Worm (Caenorhabditis elegans) whole organism, late embryonic: ENCODE data around the gene cest-1.1.
A peak's percentile ranks its signal among the peaks of the same experiment; 100 is the strongest.

Experiments used
- C08G9.2 ChIP-seq: sonication (generic microtip); optimal IDR thresholded peaks from 2 replicates; lab custom pipeline; 2016; ENCODE audit warnings: mild to moderate bottlenecking, missing genetic modification characterization, moderate library complexity, missing compliant biosample characterization
- C38D4.7 ChIP-seq: fragments of 200-800 bp; sonication (Bioruptor generic); optimal IDR thresholded peaks from 2 replicates; lab custom pipeline; 2018; ENCODE audit warnings: mild to moderate bottlenecking, missing genetic modification characterization, moderate library complexity, missing compliant biosample characterization
- F13H6.1 ChIP-seq: sonication (generic microtip); optimal IDR thresholded peaks from 2 replicates; lab custom pipeline; 2016; ENCODE audit warnings: missing genetic modification characterization, missing compliant biosample characterization
- K02D7.2 ChIP-seq: sonication (generic microtip); optimal IDR thresholded peaks from 2 replicates; lab custom pipeline; 2017; ENCODE audit warnings: mild to moderate bottlenecking, missing genetic modification characterization, missing compliant biosample characterization
- K09A11.1 ChIP-seq: sonication (generic microtip); optimal IDR thresholded peaks from 2 replicates; lab custom pipeline; 2017; ENCODE audit warnings: antibody characterized with exemption, mild to moderate bottlenecking, missing genetic modification characterization, missing compliant biosample characterization; ENCODE audit not compliant: insufficient read depth
- ceh-19 ChIP-seq: fragments of 200-800 bp; sonication (Bioruptor generic); optimal IDR thresholded peaks from 2 replicates; lab custom pipeline; 2018; ENCODE audit warnings: mild to moderate bottlenecking, missing genetic modification characterization, missing compliant biosample characterization
- ceh-24 ChIP-seq: sonication (generic microtip); optimal IDR thresholded peaks from 2 replicates; lab custom pipeline; 2016; ENCODE audit warnings: mild to moderate bottlenecking, missing genetic modification characterization, missing compliant biosample characterization
- ceh-31 ChIP-seq: sonication (generic microtip); optimal IDR thresholded peaks from 2 replicates; lab custom pipeline; 2016; ENCODE audit warnings: missing genetic modification characterization, missing compliant biosample characterization
- ceh-45 ChIP-seq: fragments of 200-800 bp; sonication (Bioruptor generic); IDR thresholded peaks from 2 replicates; pipeline ENCODE4 v1.3.6; 2022; ENCODE audit warnings: missing genetic modification reagents, missing genetic modification characterization, missing compliant biosample characterization
- ceh-48 ChIP-seq: sonication (generic microtip); optimal IDR thresholded peaks from 2 replicates; lab custom pipeline; 2016; ENCODE audit warnings: missing genetic modification characterization, inconsistent platforms, missing compliant biosample characterization
- ceh-6 ChIP-seq: fragments of 200-800 bp; sonication (Bioruptor generic); optimal IDR thresholded peaks from 2 replicates; lab custom pipeline; 2018; ENCODE audit warnings: mild to moderate bottlenecking, missing genetic modification characterization, missing compliant biosample characterization
- ceh-9 ChIP-seq: sonication (generic microtip); optimal IDR thresholded peaks from 2 replicates; lab custom pipeline; 2016; ENCODE audit warnings: mild to moderate bottlenecking, missing genetic modification characterization, inconsistent platforms, missing compliant biosample characterization
- elt-2 ChIP-seq: sonication (generic microtip); optimal IDR thresholded peaks from 2 replicates; lab custom pipeline; 2016; ENCODE audit warnings: missing genetic modification reagents, missing genetic modification characterization, missing compliant biosample characterization
- elt-4 ChIP-seq: sonication (generic microtip); optimal IDR thresholded peaks from 2 replicates; lab custom pipeline; 2016; ENCODE audit warnings: missing genetic modification characterization, missing compliant biosample characterization
- ets-4 ChIP-seq: sonication (generic microtip); optimal IDR thresholded peaks from 2 replicates; lab custom pipeline; 2016; ENCODE audit warnings: missing genetic modification characterization, missing compliant biosample characterization
- eyg-1 ChIP-seq: sonication (generic microtip); optimal IDR thresholded peaks from 2 replicates; lab custom pipeline; 2016; ENCODE audit warnings: missing genotype, missing genetic modification characterization, missing compliant biosample characterization
- fax-1 ChIP-seq: sonication (generic microtip); optimal IDR thresholded peaks from 2 replicates; lab custom pipeline; 2016; ENCODE audit warnings: missing genotype, missing genetic modification characterization, missing compliant biosample characterization
- fkh-10 ChIP-seq: fragments of 150-350 bp; optimal IDR thresholded peaks from 2 replicates; lab custom pipeline; 2014; ENCODE audit warnings: missing biosample characterization, missing genetic modification reagents, missing genetic modification characterization
- hlh-30 ChIP-seq: sonication (generic microtip); optimal IDR thresholded peaks from 2 replicates; lab custom pipeline; 2017; ENCODE audit warnings: antibody characterized with exemption, missing genetic modification characterization, missing compliant biosample characterization; ENCODE audit not compliant: insufficient read depth
- hlh-6 ChIP-seq: sonication (generic microtip); optimal IDR thresholded peaks from 2 replicates; lab custom pipeline; 2016; ENCODE audit warnings: missing genotype, missing genetic modification characterization, missing compliant biosample characterization
- mec-3 ChIP-seq: sonication (generic microtip); optimal IDR thresholded peaks from 2 replicates; lab custom pipeline; 2016; ENCODE audit warnings: borderline replicate concordance, missing genetic modification characterization, missing compliant biosample characterization
- nhr-11 ChIP-seq: fragments of 150-350 bp; optimal IDR thresholded peaks from 2 replicates; lab custom pipeline; 2014; ENCODE audit warnings: missing biosample characterization, missing genetic modification characterization
- nhr-232 ChIP-seq: sonication (generic microtip); optimal IDR thresholded peaks from 2 replicates; lab custom pipeline; 2016; ENCODE audit warnings: missing genetic modification characterization, missing compliant biosample characterization
- odd-2 ChIP-seq: sonication (generic microtip); optimal IDR thresholded peaks from 2 replicates; lab custom pipeline; 2017; ENCODE audit warnings: antibody characterized with exemption, mild to moderate bottlenecking, missing genetic modification characterization, missing compliant biosample characterization
- pat-9 ChIP-seq: fragments of 200-800 bp; sonication (Bioruptor generic); optimal IDR thresholded peaks from 2 replicates; lab custom pipeline; 2018; ENCODE audit warnings: mild to moderate bottlenecking, missing genetic modification characterization, moderate library complexity, missing compliant biosample characterization
- pax-1 ChIP-seq: fragments of 150-350 bp; optimal IDR thresholded peaks from 2 replicates; lab custom pipeline; 2014; ENCODE audit warnings: missing biosample characterization, missing genetic modification characterization
- pha-2 ChIP-seq: sonication (generic microtip); optimal IDR thresholded peaks from 2 replicates; lab custom pipeline; 2017; ENCODE audit warnings: mild to moderate bottlenecking, missing genetic modification characterization, missing compliant biosample characterization
- pha-4 ChIP-seq: fragments of 150-350 bp; optimal IDR thresholded peaks from 2 replicates; lab custom pipeline; 2018; ENCODE audit warnings: missing biosample characterization, missing genetic modification reagents, missing genetic modification characterization
- pqm-1 ChIP-seq: sonication (generic microtip); optimal IDR thresholded peaks from 2 replicates; lab custom pipeline; 2016; ENCODE audit warnings: missing genetic modification characterization, missing compliant biosample characterization
- pros-1 ChIP-seq: fragments of 150-350 bp; optimal IDR thresholded peaks from 2 replicates; lab custom pipeline; 2014; ENCODE audit warnings: missing biosample characterization, missing genetic modification reagents, missing genetic modification characterization
- sdc-2 ChIP-seq: sonication (generic microtip); optimal IDR thresholded peaks from 2 replicates; lab custom pipeline; 2016; ENCODE audit warnings: missing genotype, missing genetic modification characterization, missing compliant biosample characterization
- tbx-7 ChIP-seq: sonication (generic microtip); optimal IDR thresholded peaks from 2 replicates; lab custom pipeline; 2016; ENCODE audit warnings: missing genotype, missing genetic modification characterization, missing compliant biosample characterization
- unc-42 ChIP-seq: sonication (generic microtip); optimal IDR thresholded peaks from 2 replicates; lab custom pipeline; 2016; ENCODE audit warnings: missing genotype, missing genetic modification characterization, missing compliant biosample characterization
- unc-55 ChIP-seq: sonication (generic microtip); optimal IDR thresholded peaks from 2 replicates; lab custom pipeline; 2017; ENCODE audit warnings: missing biosample characterization, missing genetic modification reagents, missing genetic modification characterization
- unc-86 ChIP-seq: sonication (generic microtip); optimal IDR thresholded peaks from 2 replicates; lab custom pipeline; 2016; ENCODE audit warnings: missing genetic modification characterization, missing compliant biosample characterization
- ztf-16 ChIP-seq: sonication (generic microtip); optimal IDR thresholded peaks from 2 replicates; lab custom pipeline; 2017; ENCODE audit warnings: missing genetic modification characterization, missing compliant biosample characterization

cest-1.1 gene

DNA sequence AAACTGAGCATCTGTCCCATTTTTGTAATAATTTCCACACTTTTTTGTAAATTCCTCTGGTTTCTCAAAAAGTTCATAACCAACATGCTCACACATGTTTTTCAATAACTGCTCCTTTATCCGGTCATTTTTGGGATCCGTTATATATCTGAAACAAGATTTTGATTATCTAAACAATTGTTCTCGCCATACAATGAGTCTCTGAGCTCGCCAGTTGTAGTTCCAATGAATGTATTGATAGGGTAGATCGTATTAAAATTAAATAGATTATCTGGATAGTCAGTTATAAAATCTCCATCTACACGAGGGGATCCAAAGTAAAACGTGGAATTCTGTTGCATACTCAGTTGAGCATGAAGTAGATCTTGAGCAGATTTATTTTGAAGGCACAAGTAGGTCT lies 10.0 kb upstream of the cest-1.1 start:
- no peak for TF ChIP-seq unc-55
- TF ChIP-seq odd-2 (tag; lab: Kevin White, UChicago): no peak
- no peak for TF ChIP-seq fkh-10 (GFP tag; lab: Kevin White, UChicago)
- TF ChIP-seq pha-2 (tag; lab: Kevin White, UChicago): no peak
- no peak for TF ChIP-seq K09A11.1 (tag; lab: Kevin White, UChicago)
- TF ChIP-seq ceh-45 (GFP tag; lab: Robert Waterston, UW): no peak
- TF ChIP-seq ceh-24 (tag; lab: Kevin White, UChicago): no peak
- TF ChIP-seq unc-86 (tag; lab: Kevin White, UChicago): no peak
- TF ChIP-seq ztf-16: no peak

ce11 chrV:14175216-14175615 lies 8.7 kb upstream of the cest-1.1 start, which contains the start of gene cest-2.2:
Gene cest-2.2 (minus strand): TSS chrV:14175355.
- TF ChIP-seq ceh-31: no peak
- TF ChIP-seq elt-4 (tag; lab: Kevin White, UChicago): no peak
- TF ChIP-seq elt-2 (tag; lab: Kevin White, UChicago): peak; percentile 55

ce11 chrV:14171284-14171683 lies 4.8 kb upstream of the cest-1.1 start, which contains the start of gene cest-2.1:
Gene cest-2.1 (minus strand): TSS chrV:14171481.
- TF ChIP-seq ztf-16 (no peak), pha-4 (no peak), pros-1 (tag; lab: Kevin White, UChicago) (no peak), F13H6.1 (tag; lab: Kevin White, UChicago) (no peak), nhr-11 (no peak), pqm-1 (tag; lab: Kevin White, UChicago) (no peak), K02D7.2 (no peak)

DNA sequence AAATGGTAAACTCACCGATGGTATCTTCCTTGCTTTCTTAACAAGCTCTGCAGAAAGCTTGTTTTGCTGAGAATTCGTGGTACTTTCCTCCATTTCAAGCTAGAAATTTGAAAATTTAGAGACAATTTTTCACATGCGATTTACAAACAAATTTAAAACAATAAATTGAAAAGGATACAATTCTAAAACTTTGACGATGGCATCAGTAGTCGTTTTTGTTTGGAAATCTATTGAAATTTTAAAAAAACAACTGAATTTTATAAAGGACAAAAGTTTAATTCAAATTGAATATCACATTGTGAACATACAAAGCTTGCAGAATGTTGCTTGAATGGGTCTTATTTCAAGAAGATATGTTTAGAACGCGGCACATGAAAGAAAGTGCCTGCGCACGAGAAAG lies 1.1 kb upstream of the cest-1.1 start, which contains the start of gene ocam-1:
Gene ocam-1 (minus strand): TSS at position 101 of the 400 bp plus-strand sequence.
- TF ChIP-seq nhr-11 (no peak), fax-1 (tag; lab: Kevin White, UChicago) (no peak)

- TF ChIP-seq ceh-9 (no peak), pax-1 (no peak), C08G9.2 (tag; lab: Kevin White, UChicago) (no peak), C38D4.7 (GFP tag; lab: Kevin White, UChicago) (no peak), pat-9 (tag; lab: Kevin White, UChicago) (no peak), tbx-7 (tag; lab: Kevin White, UChicago) (no peak), nhr-232 (tag; lab: Kevin White, UChicago) (no peak), F13H6.1 (tag; lab: Kevin White, UChicago) (no peak), eyg-1 (tag; lab: Kevin White, UChicago) (no peak), ceh-6 (no peak)
- TF ChIP-seq, all 69 proteins: peak for 0
Measured at ce11 chrV:14165745-14166144, 785 bp downstream of the cest-1.1 start.

DNA sequence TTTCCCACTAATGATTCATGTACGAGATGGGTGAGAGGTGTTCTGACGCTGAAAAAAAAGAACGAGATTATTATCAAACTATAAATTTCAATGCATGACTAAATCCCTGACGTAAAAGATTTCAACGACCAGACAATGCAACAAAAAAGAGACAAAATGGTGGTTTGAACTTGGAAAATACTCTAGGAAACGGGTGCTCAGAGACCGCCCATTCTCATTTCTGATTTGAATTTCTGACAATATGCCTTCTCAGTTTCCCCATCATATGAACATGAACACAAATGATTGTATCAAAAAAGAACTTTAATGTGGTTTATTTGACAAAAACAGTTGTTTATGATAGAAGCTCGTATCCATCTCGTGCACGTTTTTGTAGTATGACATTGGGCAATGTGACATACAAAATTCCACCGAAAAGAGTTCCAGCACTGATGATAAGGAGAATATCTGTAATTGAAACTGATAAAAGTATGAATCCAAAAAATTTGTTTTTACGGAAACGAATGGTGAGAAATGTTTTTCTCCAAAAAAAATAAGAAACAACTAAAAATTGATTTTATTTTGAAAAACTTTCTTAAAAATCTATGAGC lies 3.5 kb downstream of the cest-1.1 start, which contains the start of gene srd-26:
Gene srd-26 (minus strand): TSS at position 51 of the 590 bp plus-strand sequence.
- TF ChIP-seq unc-42 (tag; lab: Kevin White, UChicago) (no peak), K09A11.1 (tag; lab: Kevin White, UChicago) (no peak)
- TF ChIP-seq, all 69 proteins: peak for 0

- TF ChIP-seq ceh-48 (tag; lab: Kevin White, UChicago) (no peak), ets-4 (no peak), pax-1 (no peak), sdc-2 (tag; lab: Kevin White, UChicago) (no peak), unc-86 (tag; lab: Kevin White, UChicago) (no peak), unc-42 (tag; lab: Kevin White, UChicago) (no peak), hlh-30 (tag; lab: Kevin White, UChicago) (no peak), pha-4 (no peak), elt-4 (tag; lab: Kevin White, UChicago) (no peak), ceh-19 (no peak), C08G9.2 (tag; lab: Kevin White, UChicago) (no peak), pat-9 (tag; lab: Kevin White, UChicago) (no peak), mec-3 (tag; lab: Kevin White, UChicago) (no peak), hlh-6 (tag; lab: Kevin White, UChicago) (no peak)
Measured at ce11 chrV:14160698-14161097, 5.8 kb downstream of the cest-1.1 start, which contains the start of gene cest-1.2. Gene cest-1.2 (minus strand): TSS chrV:14160862.
